Worm (Caenorhabditis elegans): Measurements from ENCODE around the gene srv-1.

Gene srv-1

DNA sequence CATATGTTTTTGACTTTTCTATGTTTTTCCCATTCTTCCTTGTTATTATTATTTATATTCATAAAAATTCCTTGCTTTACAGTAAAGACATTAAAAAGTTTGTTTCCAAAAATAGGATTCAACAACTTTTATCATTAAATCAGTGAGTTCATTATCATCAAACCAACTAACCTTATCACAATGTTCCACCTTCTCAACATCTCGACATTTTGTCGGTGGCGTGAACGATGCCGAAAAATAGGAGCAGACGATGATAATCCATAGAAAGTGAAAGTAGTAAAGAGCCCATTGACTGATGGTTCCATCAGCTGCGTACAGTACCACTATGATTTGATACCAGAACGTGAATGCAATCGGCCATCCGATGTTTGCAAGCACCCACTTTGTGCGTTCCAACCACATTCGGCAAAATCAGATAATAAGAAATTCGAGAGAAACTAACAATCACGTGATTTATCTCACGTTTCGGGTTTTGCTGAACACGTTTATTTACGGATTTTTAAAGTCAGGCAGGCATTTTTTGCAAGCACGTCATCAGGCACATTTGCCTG lies 1.5 kb upstream of the srv-1 start, which contains the start of gene dhhc-5:
dhhc-5 (minus strand) TSS at position 406 of the 551 bp plus-strand sequence.
- TF ChIP-seq ztf-26 (tag; optimal IDR thresholded peaks at IDR 0.05) (no peak), nhr-80 (tag; optimal IDR thresholded peaks at IDR 0.05) (peak; percentile 56), Y53F4B.3 (GFP tag; IDR thresholded peaks at IDR 0.05) (no peak), mes-4 (tag; optimal IDR thresholded peaks at IDR 0.05) (no peak), sdz-38 (tag; optimal IDR thresholded peaks at IDR 0.05) (no peak), C17E4.6 (GFP tag; IDR thresholded peaks at IDR 0.05) (no peak), bed-1 (GFP tag; IDR thresholded peaks at IDR 0.05) (no peak), F33H1.4 (GFP tag; IDR thresholded peaks at IDR 0.05) (no peak), ceh-91 (GFP tag; IDR thresholded peaks at IDR 0.05) (no peak)

ce11 chrIII:6856709-6857108 lies 6.5 kb downstream of the srv-1 start, which contains the start of gene zak-1:
Gene zak-1 (minus strand): TSS chrIII:6856809.
- TF ChIP-seq mcd-1 (GFP tag; IDR thresholded peaks at IDR 0.05) (no peak), F57C9.4 (tag; optimal IDR thresholded peaks at IDR 0.05) (no peak), F33H1.4 (GFP tag; IDR thresholded peaks at IDR 0.05) (no peak), ztf-3 (GFP tag; optimal IDR thresholded peaks at IDR 0.05) (no peak), Y95B8A.8 (GFP tag; IDR thresholded peaks at IDR 0.05) (no peak), sptf-2 (GFP tag; optimal IDR thresholded peaks at IDR 0.05) (no peak), madf-3 (GFP tag; IDR thresholded peaks at IDR 0.05) (no peak), snpc-3.4 (tag; optimal IDR thresholded peaks at IDR 0.05) (no peak), egl-18 (GFP tag; IDR thresholded peaks at IDR 0.05) (no peak), unc-62 (GFP tag; optimal IDR thresholded peaks at IDR 0.05) (no peak), ceh-27 (GFP tag; optimal IDR thresholded peaks at IDR 0.05) (no peak), B0336.3 (GFP tag; IDR thresholded peaks at IDR 0.05) (no peak), C17E4.6 (GFP tag; IDR thresholded peaks at IDR 0.05) (no peak), nhr-80 (tag; optimal IDR thresholded peaks at IDR 0.05) (no peak), hmg-20 (GFP tag; IDR thresholded peaks at IDR 0.05) (no peak)

DNA sequence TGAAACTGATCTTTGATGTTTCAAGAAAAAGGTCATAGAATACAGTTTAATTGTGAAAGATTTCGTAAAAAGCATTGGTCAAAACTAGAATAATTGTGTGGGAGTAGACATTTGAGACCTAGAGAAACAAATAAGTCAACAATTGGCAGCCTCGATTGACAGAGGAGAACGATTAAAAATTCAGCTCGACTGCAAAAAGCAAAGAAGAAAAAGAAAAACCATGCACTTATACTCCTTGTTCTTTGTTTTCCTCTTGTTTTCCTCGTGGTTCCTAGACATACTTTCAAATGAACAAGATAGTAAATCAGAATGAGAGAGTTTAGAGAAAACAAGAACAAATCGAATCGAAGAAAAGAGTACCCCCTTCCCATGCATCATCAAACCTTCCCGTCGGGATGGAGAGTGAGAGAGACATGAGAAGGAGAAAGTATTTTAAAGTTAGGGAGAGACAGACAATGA lies 7.2 kb downstream of the srv-1 start:
- TF ChIP-seq hmg-1.2 (GFP tag; IDR thresholded peaks at IDR 0.05) = peak; percentile 14; the same call in 1 of the 2 replicates
- TF ChIP-seq pha-4 (tag; optimal IDR thresholded peaks at IDR 0.05) = peak; percentile 86
- peak; percentile 25 for TF ChIP-seq lin-40 (tag; optimal IDR thresholded peaks at IDR 0.05)
- TF ChIP-seq egl-44 (GFP tag; IDR thresholded peaks at IDR 0.05) = no peak
- peak; percentile 21 for TF ChIP-seq atf-7 (tag; optimal IDR thresholded peaks at IDR 0.05)
- peak; percentile 53; the same call in 1 of the 2 replicates for TF ChIP-seq cebp-1 (GFP tag; IDR thresholded peaks at IDR 0.05)
- TF ChIP-seq cebp-1 (tag; optimal IDR thresholded peaks at IDR 0.05) = peak; percentile 80
- peak; percentile 94 for TF ChIP-seq nhr-80 (tag; optimal IDR thresholded peaks at IDR 0.05)
- TF ChIP-seq egrh-3 (GFP tag; IDR thresholded peaks at IDR 0.05) = no peak
- no peak for TF ChIP-seq tlf-1 (GFP tag; optimal IDR thresholded peaks at IDR 0.05)
- TF ChIP-seq attf-5 (GFP tag; optimal IDR thresholded peaks at IDR 0.05) = peak; percentile 64

- TF ChIP-seq aptf-2 (GFP tag; conservative IDR thresholded peaks at IDR 0.05) (no peak), ceh-79 (tag; optimal IDR thresholded peaks at IDR 0.05) (no peak), ceh-58 (GFP tag; IDR thresholded peaks at IDR 0.05) (no peak), lin-35 (GFP tag; optimal IDR thresholded peaks at IDR 0.05) (no peak), ceh-40 (GFP tag; IDR thresholded peaks at IDR 0.05) (no peak), nhr-90 (tag; optimal IDR thresholded peaks at IDR 0.05) (no peak), efl-1 (GFP tag; optimal IDR thresholded peaks at IDR 0.05) (no peak), nhr-27 (tag; optimal IDR thresholded peaks at IDR 0.05) (no peak)
Observed at ce11 chrIII:6859482-6859881, 9.3 kb downstream of the srv-1 start, which contains the start of gene clec-158. Gene clec-158 (minus strand): TSS chrIII:6859582.

Measured in whole organism, young adult.